Worm (Caenorhabditis elegans) whole organism, young adult: ENCODE measurements around the gene hsp-12.2.

Source experiments
- B0261.1 ChIP-seq: sonication (generic microtip); optimal IDR thresholded peaks from 2 replicates; lab custom pipeline; 2016; ENCODE audit warnings: mild to moderate bottlenecking, missing genetic modification characterization, moderate library complexity, missing compliant biosample characterization
- D2030.7 ChIP-seq: fragments of 200-800 bp; sonication (Bioruptor generic); IDR thresholded peaks from 2 replicates; pipeline ENCODE4 v1.3.6; 2022; ENCODE audit warnings: missing genetic modification reagents, missing genetic modification characterization, missing compliant biosample characterization
- F49E8.2 ChIP-seq: sonication (generic microtip); optimal IDR thresholded peaks from 3 replicates; lab custom pipeline; 2017; ENCODE audit warnings: missing genetic modification characterization, mild to moderate bottlenecking, missing compliant biosample characterization, antibody characterized with exemption, moderate library complexity; ENCODE audit not compliant: insufficient read depth
- aptf-2 ChIP-seq: fragments of 200-800 bp; sonication (Bioruptor generic); conservative IDR thresholded peaks from 2 replicates; pipeline ENCODE4 v1.3.6; 2022; ENCODE audit warnings: missing genetic modification reagents, missing genetic modification characterization, missing compliant biosample characterization
- athp-1 ChIP-seq: sonication (generic microtip); optimal IDR thresholded peaks from 2 replicates; lab custom pipeline; 2017; ENCODE audit warnings: mild to moderate bottlenecking, missing genetic modification characterization, missing compliant biosample characterization
- cebp-1 ChIP-seq, 2 experiments: fragments of 200-800 bp in 1 of 2; sonication (Bioruptor generic) in 1 of 2; sonication (generic microtip) in 1 of 2; IDR thresholded peaks in 1 of 2; optimal IDR thresholded peaks in 1 of 2; 2 replicates each; pipeline versions ENCODE4 v1.3.6 to Lab custom; 2017 to 2022; ENCODE audit warnings: missing compliant biosample characterization in 2 of 2, missing genetic modification characterization in 2 of 2, mild to moderate bottlenecking in 1 of 2, missing genetic modification reagents in 1 of 2, moderate library complexity in 1 of 2
- die-1 ChIP-seq: sonication (generic microtip); optimal IDR thresholded peaks from 2 replicates; lab custom pipeline; 2016; ENCODE audit warnings: missing genotype, mild to moderate bottlenecking, missing genetic modification characterization, missing compliant biosample characterization
- efl-1 ChIP-seq: fragments of 150-350 bp; optimal IDR thresholded peaks from 2 replicates; lab custom pipeline; 2014; ENCODE audit warnings: missing biosample characterization, missing genetic modification reagents, missing genetic modification characterization
- egl-18 ChIP-seq: fragments of 200-800 bp; sonication (Bioruptor generic); IDR thresholded peaks from 2 replicates; pipeline ENCODE4 v1.3.6; 2022; ENCODE audit warnings: missing genetic modification reagents, missing genetic modification characterization, missing compliant biosample characterization
- hlh-12 ChIP-seq: sonication (generic microtip); optimal IDR thresholded peaks from 2 replicates; lab custom pipeline; 2016; ENCODE audit warnings: missing genetic modification characterization, missing compliant biosample characterization
- nfya-1 ChIP-seq: sonication (generic microtip); optimal IDR thresholded peaks from 2 replicates; lab custom pipeline; 2017; ENCODE audit warnings: antibody characterized with exemption, missing compliant biosample characterization, missing genetic modification characterization, borderline replicate concordance; ENCODE audit not compliant: insufficient read depth
- nfyb-1 ChIP-seq: fragments of 200-800 bp; sonication (Bioruptor generic); IDR thresholded peaks from 2 replicates; pipeline ENCODE4 v1.3.6; 2022; ENCODE audit warnings: missing genetic modification reagents, missing genetic modification characterization, missing compliant biosample characterization
- nhr-179 ChIP-seq: sonication (generic microtip); optimal IDR thresholded peaks from 2 replicates; lab custom pipeline; 2016; ENCODE audit warnings: mild to moderate bottlenecking, missing genetic modification characterization, missing compliant biosample characterization
- sdz-38 ChIP-seq: sonication (generic microtip); optimal IDR thresholded peaks from 2 replicates; lab custom pipeline; 2016; ENCODE audit warnings: missing genotype, missing genetic modification characterization, missing compliant biosample characterization
- tbp1 ChIP-seq: fragments of 200-800 bp; sonication (Bioruptor generic); optimal IDR thresholded peaks from 2 replicates; lab custom pipeline; 2018; ENCODE audit warnings: mild to moderate bottlenecking, missing genetic modification characterization, missing compliant biosample characterization
- unc-62 ChIP-seq: fragments of 150-350 bp; optimal IDR thresholded peaks from 2 replicates; lab custom pipeline; 2014; ENCODE audit warnings: missing biosample characterization, missing genetic modification reagents, missing genetic modification characterization
- ztf-6 ChIP-seq: fragments of 200-800 bp; sonication (Bioruptor generic); IDR thresholded peaks from 2 replicates; pipeline ENCODE4 v1.3.6; 2022; ENCODE audit warnings: missing genetic modification reagents, missing genetic modification characterization, missing compliant biosample characterization

hsp-12.2 gene

ce11 chrIII:8185130-8185529 is 47.3 kb downstream of the hsp-12.2 start:
- TF ChIP-seq aptf-2 (GFP tag; lab: Robert Waterston, UW): no peak
- no peak for TF ChIP-seq unc-62 (GFP tag; lab: Kevin White, UChicago)
- no peak for TF ChIP-seq athp-1
- TF ChIP-seq egl-18 (GFP tag; lab: Robert Waterston, UW): no peak
- TF ChIP-seq cebp-1 (GFP tag; IDR thresholded peaks at IDR 0.05; lab: Robert Waterston, UW): no peak
- no peak for TF ChIP-seq cebp-1 (tag; optimal IDR thresholded peaks at IDR 0.05; lab: Kevin White, UChicago)
- no peak for TF ChIP-seq hlh-12
- no peak for TF ChIP-seq tbp1 (GFP tag; lab: Kevin White, UChicago)
- TF ChIP-seq F49E8.2 (tag; lab: Kevin White, UChicago): no peak
- TF ChIP-seq nfya-1 (tag; lab: Kevin White, UChicago): no peak
- no peak for TF ChIP-seq sdz-38 (tag; lab: Kevin White, UChicago)
- no peak for TF ChIP-seq nfyb-1 (GFP tag; lab: Robert Waterston, UW)
- no peak for TF ChIP-seq nhr-179 (tag; lab: Kevin White, UChicago)
- TF ChIP-seq D2030.7 (GFP tag; lab: Robert Waterston, UW): no peak
- no peak for TF ChIP-seq B0261.1 (tag; lab: Kevin White, UChicago)
- TF ChIP-seq die-1 (tag; lab: Kevin White, UChicago): no peak
- TF ChIP-seq efl-1 (GFP tag; lab: Kevin White, UChicago): no peak
- TF ChIP-seq ztf-6 (GFP tag; lab: Robert Waterston, UW): no peak
- TF ChIP-seq, all 124 proteins: peak for 0
